Worm (Caenorhabditis elegans) whole organism, L4 larva: ENCODE data around the gene K02G10.5.
A peak's percentile ranks its signal among the peaks of the same experiment; 100 is the strongest.

Experiments used
- F10B5.3 ChIP-seq: sonication (generic microtip); optimal IDR thresholded peaks from 2 replicates; lab custom pipeline; 2016; ENCODE audit warnings: mild to moderate bottlenecking, missing genetic modification characterization, missing compliant biosample characterization
- F26F4.8 ChIP-seq: fragments of 200-800 bp; sonication (Bioruptor generic); conservative IDR thresholded peaks from 2 replicates; pipeline ENCODE4 v1.3.6; 2022; ENCODE audit warnings: missing genetic modification characterization, missing compliant biosample characterization
- R02D3.7 ChIP-seq: fragments of 150-350 bp; sonication (generic microtip); optimal IDR thresholded peaks from 3 replicates; lab custom pipeline; 2014; ENCODE audit warnings: missing biosample characterization, missing genetic modification characterization
- T26A8.4 ChIP-seq: fragments of 200-800 bp; sonication (Bioruptor generic); IDR thresholded peaks from 2 replicates; pipeline ENCODE4 v1.3.6; 2022; ENCODE audit warnings: missing genetic modification characterization, missing compliant biosample characterization
- Y5F2A.4 ChIP-seq: fragments of 200-800 bp; sonication (Bioruptor generic); optimal IDR thresholded peaks from 2 replicates; lab custom pipeline; 2018; ENCODE audit warnings: mild to moderate bottlenecking, missing genetic modification characterization, missing compliant biosample characterization
- ama-1 ChIP-seq: fragments of 150-350 bp; optimal IDR thresholded peaks from 2 replicates; lab custom pipeline; 2014; ENCODE audit warnings: inconsistent platforms, mixed read lengths
- arid-1 ChIP-seq: fragments of 200-800 bp; sonication (Bioruptor generic); conservative IDR thresholded peaks from 2 replicates; pipeline ENCODE4 v1.3.6; 2022; ENCODE audit warnings: missing genetic modification reagents, missing genetic modification characterization, missing compliant biosample characterization
- ceh-20 ChIP-seq: fragments of 200-800 bp; sonication (Bioruptor generic); IDR thresholded peaks from 2 replicates; pipeline ENCODE4 v1.3.6; 2022; ENCODE audit warnings: missing genetic modification reagents, missing genetic modification characterization, missing compliant biosample characterization
- ceh-32 ChIP-seq: sonication (generic microtip); optimal IDR thresholded peaks from 2 replicates; lab custom pipeline; 2016; ENCODE audit warnings: mild to moderate bottlenecking, missing genetic modification characterization, missing compliant biosample characterization; ENCODE audit not compliant: poor library complexity
- cey-2 ChIP-seq: sonication (generic microtip); optimal IDR thresholded peaks from 3 replicates; lab custom pipeline; 2017; ENCODE audit warnings: missing genetic modification characterization, mild to moderate bottlenecking, missing compliant biosample characterization, antibody characterized with exemption, borderline replicate concordance; ENCODE audit not compliant: insufficient read depth
- ctbp-1 ChIP-seq: fragments of 200-800 bp; sonication (Bioruptor generic); IDR thresholded peaks from 2 replicates; pipeline ENCODE4 v1.3.6; 2022; ENCODE audit warnings: missing genetic modification reagents, missing genetic modification characterization, missing compliant biosample characterization
- daf-8 ChIP-seq: fragments of 200-800 bp; sonication (Bioruptor generic); IDR thresholded peaks from 2 replicates; pipeline ENCODE4 v1.3.6; 2022; ENCODE audit warnings: missing genetic modification characterization, missing compliant biosample characterization
- dmd-8 ChIP-seq: fragments of 200-800 bp; sonication (Bioruptor generic); IDR thresholded peaks from 2 replicates; pipeline ENCODE4 v1.3.6; 2022; ENCODE audit warnings: missing genetic modification characterization, missing compliant biosample characterization
- dpl-1 ChIP-seq: fragments of 150-350 bp; optimal IDR thresholded peaks from 2 replicates; lab custom pipeline; 2014; ENCODE audit warnings: missing biosample characterization, missing genetic modification reagents, missing genetic modification characterization
- duxl-1 ChIP-seq: sonication (generic microtip); optimal IDR thresholded peaks from 2 replicates; lab custom pipeline; 2016; ENCODE audit warnings: mild to moderate bottlenecking, missing genetic modification characterization, moderate library complexity, missing compliant biosample characterization; ENCODE audit not compliant: poor library complexity
- dve-1 ChIP-seq: sonication (generic microtip); optimal IDR thresholded peaks from 2 replicates; lab custom pipeline; 2017; ENCODE audit warnings: antibody characterized with exemption, mild to moderate bottlenecking, missing genetic modification characterization, missing compliant biosample characterization; ENCODE audit not compliant: insufficient read depth
- egl-27 ChIP-seq: sonication (generic microtip); optimal IDR thresholded peaks from 3 replicates; lab custom pipeline; 2017; ENCODE audit warnings: missing biosample characterization, missing genetic modification reagents, missing genetic modification characterization
- hlh-30 ChIP-seq: sonication (generic microtip); optimal IDR thresholded peaks from 2 replicates; lab custom pipeline; 2017; ENCODE audit warnings: antibody characterized with exemption, mild to moderate bottlenecking, missing genetic modification characterization, missing compliant biosample characterization; ENCODE audit not compliant: insufficient read depth
- hmg-1.1 ChIP-seq: fragments of 200-800 bp; sonication (Bioruptor generic); IDR thresholded peaks from 2 replicates; pipeline ENCODE4 v1.3.6; 2022; ENCODE audit warnings: missing genetic modification reagents, missing genetic modification characterization, missing compliant biosample characterization
- lim-7 ChIP-seq: fragments of 200-800 bp; sonication (Bioruptor generic); IDR thresholded peaks from 2 replicates; pipeline ENCODE4 v1.3.6; 2022; ENCODE audit warnings: missing genetic modification characterization, missing compliant biosample characterization
- lin-1 ChIP-seq: fragments of 200-800 bp; sonication (Bioruptor generic); IDR thresholded peaks from 2 replicates; pipeline ENCODE4 v1.3.6; 2022; ENCODE audit warnings: missing genetic modification reagents, missing genetic modification characterization, missing compliant biosample characterization
- lin-13 ChIP-seq: fragments of 150-350 bp; optimal IDR thresholded peaks from 2 replicates; lab custom pipeline; 2014; ENCODE audit warnings: missing biosample characterization, missing genetic modification reagents, missing genetic modification characterization
- lin-38 ChIP-seq: fragments of 200-800 bp; sonication (Bioruptor generic); IDR thresholded peaks from 2 replicates; pipeline ENCODE4 v1.3.6; 2022; ENCODE audit warnings: missing genetic modification reagents, missing genetic modification characterization, missing compliant biosample characterization
- lin-39 ChIP-seq: fragments of 150-350 bp; optimal IDR thresholded peaks from 2 replicates; lab custom pipeline; 2014; ENCODE audit warnings: missing biosample characterization, missing genetic modification reagents, missing genetic modification characterization
- lir-3 ChIP-seq: sonication (generic microtip); optimal IDR thresholded peaks from 2 replicates; lab custom pipeline; 2016; ENCODE audit warnings: mild to moderate bottlenecking, missing genetic modification characterization, missing compliant biosample characterization
- lsy-2 ChIP-seq, 2 experiments: fragments of 150-350 bp in 1 of 2; sonication (generic microtip) in 1 of 2; optimal IDR thresholded peaks; 2 replicates each; lab custom pipeline; 2014 to 2017; ENCODE audit warnings: missing biosample characterization in 2 of 2, missing genetic modification characterization in 2 of 2
- madf-5 ChIP-seq, 2 experiments: fragments of 200-800 bp; sonication (Bioruptor generic); IDR thresholded peaks; 2 replicates each; pipeline ENCODE4 v1.3.6; 2022; ENCODE audit warnings: missing compliant biosample characterization in 2 of 2, missing genetic modification characterization in 2 of 2
- madf-9 ChIP-seq: fragments of 200-800 bp; sonication (Bioruptor generic); conservative IDR thresholded peaks from 2 replicates; pipeline ENCODE4 v1.3.6; 2022; ENCODE audit warnings: missing genetic modification reagents, missing genetic modification characterization, missing compliant biosample characterization
- mdt-29 ChIP-seq: fragments of 200-800 bp; sonication (Bioruptor generic); IDR thresholded peaks from 2 replicates; pipeline ENCODE4 v1.3.6; 2022; ENCODE audit warnings: missing genetic modification reagents, missing genetic modification characterization, missing compliant biosample characterization
- mep-1 ChIP-seq: fragments of 150-350 bp; sonication (generic microtip); optimal IDR thresholded peaks from 3 replicates; lab custom pipeline; 2014; ENCODE audit warnings: missing biosample characterization, missing genetic modification characterization
- mes-2 ChIP-seq: sonication (generic microtip); optimal IDR thresholded peaks from 2 replicates; lab custom pipeline; 2016; ENCODE audit warnings: missing genotype, mild to moderate bottlenecking, missing genetic modification characterization, missing compliant biosample characterization; ENCODE audit not compliant: poor library complexity, severe bottlenecking
- mxl-2 ChIP-seq: fragments of 200-800 bp; sonication (Bioruptor generic); conservative IDR thresholded peaks from 2 replicates; pipeline ENCODE4 v1.3.6; 2022; ENCODE audit warnings: missing genetic modification reagents, missing genetic modification characterization, missing compliant biosample characterization
- nhr-10 ChIP-seq: fragments of 150-350 bp; optimal IDR thresholded peaks from 2 replicates; lab custom pipeline; 2014; ENCODE audit warnings: missing biosample characterization, missing genetic modification characterization
- nhr-11 ChIP-seq: fragments of 150-350 bp; optimal IDR thresholded peaks from 2 replicates; lab custom pipeline; 2014; ENCODE audit warnings: missing biosample characterization, missing genetic modification characterization
- nhr-111 ChIP-seq: fragments of 200-800 bp; sonication (Bioruptor generic); optimal IDR thresholded peaks from 2 replicates; lab custom pipeline; 2018; ENCODE audit warnings: mild to moderate bottlenecking, missing genetic modification characterization, missing compliant biosample characterization
- nhr-237 ChIP-seq: sonication (generic microtip); optimal IDR thresholded peaks from 2 replicates; lab custom pipeline; 2017; ENCODE audit warnings: missing biosample characterization, missing genetic modification characterization
- nhr-25 ChIP-seq: sonication (generic microtip); optimal IDR thresholded peaks from 2 replicates; lab custom pipeline; 2017; ENCODE audit warnings: missing genetic modification characterization, mild to moderate bottlenecking, missing compliant biosample characterization, antibody characterized with exemption, moderate library complexity, borderline replicate concordance; ENCODE audit not compliant: insufficient read depth
- nhr-28 ChIP-seq: fragments of 150-350 bp; optimal IDR thresholded peaks from 2 replicates; lab custom pipeline; 2014; ENCODE audit warnings: missing biosample characterization, missing genetic modification characterization
- nhr-48 ChIP-seq: sonication (generic microtip); optimal IDR thresholded peaks from 2 replicates; lab custom pipeline; 2016; ENCODE audit warnings: mild to moderate bottlenecking, missing genetic modification characterization, missing compliant biosample characterization
- nhr-6 ChIP-seq: fragments of 150-350 bp; optimal IDR thresholded peaks from 2 replicates; lab custom pipeline; 2014; ENCODE audit warnings: missing biosample characterization, missing genetic modification characterization
- pqm-1 ChIP-seq: sonication (generic microtip); optimal IDR thresholded peaks from 2 replicates; lab custom pipeline; 2017; ENCODE audit warnings: missing biosample characterization, missing genetic modification characterization
- rbr-2 ChIP-seq: sonication (generic microtip); optimal IDR thresholded peaks from 2 replicates; lab custom pipeline; 2016; ENCODE audit warnings: missing genotype, missing genetic modification characterization, missing compliant biosample characterization
- set-16 ChIP-seq: fragments of 200-800 bp; sonication (Bioruptor generic); IDR thresholded peaks from 2 replicates; pipeline ENCODE4 v1.3.6; 2022; ENCODE audit warnings: missing genetic modification reagents, missing genetic modification characterization, missing compliant biosample characterization
- unc-62 ChIP-seq, 3 experiments: fragments of 150-350 bp in 1 of 3; sonication (generic microtip); optimal IDR thresholded peaks in 2 of 3; peaks in 1 of 3; 1 replicate in 1 of 3; 2 replicates in 2 of 3; lab custom pipeline; 2014 to 2017; ENCODE audit warnings: missing biosample characterization in 3 of 3, missing genetic modification characterization in 3 of 3, missing genetic modification reagents in 3 of 3, missing genotype in 1 of 3
- vab-7 ChIP-seq: fragments of 200-800 bp; sonication (Bioruptor generic); IDR thresholded peaks from 2 replicates; pipeline ENCODE4 v1.3.6; 2022; ENCODE audit warnings: missing genetic modification reagents, missing genetic modification characterization, missing compliant biosample characterization
- zag-1 ChIP-seq: fragments of 150-350 bp; optimal IDR thresholded peaks from 2 replicates; lab custom pipeline; 2014; ENCODE audit warnings: missing biosample characterization, missing genetic modification characterization

Gene K02G10.5

DNA sequence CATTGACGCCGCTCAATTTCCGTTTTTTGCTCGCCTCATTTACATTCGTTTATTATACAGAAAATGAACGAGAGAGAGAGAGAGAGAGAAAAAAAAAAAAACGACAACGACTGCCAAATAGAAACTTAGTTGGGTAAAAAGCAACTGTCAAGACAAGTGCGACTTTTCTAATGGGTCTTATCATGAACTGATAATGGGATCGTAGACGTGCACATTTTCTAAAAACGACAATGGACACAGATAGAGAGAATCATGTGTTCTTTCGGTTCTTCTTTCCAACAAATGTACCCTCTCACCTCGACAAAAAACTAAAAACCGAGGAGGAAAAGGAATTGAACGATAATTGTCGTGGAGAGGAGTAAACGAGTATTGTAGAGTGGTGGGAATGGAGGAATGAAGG is 9.1 kb upstream of the K02G10.5 start (continued):
- no peak for TF ChIP-seq nhr-10 (tag; lab: Kevin White, UChicago)
- no peak for TF ChIP-seq nhr-6 (tag; lab: Kevin White, UChicago)
- TF ChIP-seq lin-39 (tag; lab: Kevin White, UChicago): no peak
- no peak for TF ChIP-seq madf-9 (GFP tag; lab: Robert Waterston, UW)
- no peak for TF ChIP-seq nhr-111 (GFP tag; lab: Kevin White, UChicago)
- no peak for TF ChIP-seq arid-1
- TF ChIP-seq ctbp-1 (GFP tag; lab: Robert Waterston, UW): no peak
- peak; percentile 94 for TF ChIP-seq pqm-1
- no peak for TF ChIP-seq vab-7 (GFP tag; lab: Robert Waterston, UW)
- TF ChIP-seq dmd-8 (GFP tag; lab: Robert Waterston, UW): no peak
- no peak for TF ChIP-seq ama-1 (lab: Kevin White, UChicago)
- no peak for TF ChIP-seq nhr-237 (tag; lab: Kevin White, UChicago)
- no peak for TF ChIP-seq lin-38
- TF ChIP-seq mxl-2 (GFP tag; lab: Robert Waterston, UW): no peak
- TF ChIP-seq hlh-30 (tag; lab: Kevin White, UChicago): peak; percentile 23
- no peak for TF ChIP-seq hmg-1.1 (GFP tag; lab: Robert Waterston, UW)
- TF ChIP-seq, all 104 proteins: peak for 15

ce11 chrX:4699411-4700050 is 8.5 kb upstream of the K02G10.5 start, which contains the start of gene hyl-2:
TSS of gene hyl-2 (minus strand) at chrX:4699461.
- TF ChIP-seq nhr-6 (tag; lab: Kevin White, UChicago) (no peak), T26A8.4 (GFP tag; lab: Robert Waterston, UW) (no peak), cey-2 (no peak), egl-27 (tag; lab: Kevin White, UChicago) (no peak), lin-38 (peak; percentile 76), duxl-1 (no peak), lim-7 (GFP tag; lab: Robert Waterston, UW) (0 out of 2 replicates have a peak, but pooled peaks have one; percentile 39), F26F4.8 (GFP tag; lab: Robert Waterston, UW) (no peak), nhr-10 (tag; lab: Kevin White, UChicago) (no peak), hmg-1.1 (GFP tag; lab: Robert Waterston, UW) (peak; percentile 30; the same call in 1 of the 2 replicates), nhr-48 (tag; lab: Kevin White, UChicago) (no peak), Y5F2A.4 (GFP tag; lab: Kevin White, UChicago) (no peak), mdt-29 (GFP tag; lab: Robert Waterston, UW) (0 out of 2 replicates have a peak, but pooled peaks have one; percentile 38), unc-62 (GFP tag; optimal IDR thresholded peaks at IDR 0.05 in 1 of 2; lab: Kevin White, UChicago) (peak in 1 of 2 experiments; percentile 82), unc-62 (tag; optimal IDR thresholded peaks at IDR 0.05; lab: Kevin White, UChicago) (no peak), ceh-32 (tag; lab: Kevin White, UChicago) (no peak), madf-9 (GFP tag; lab: Robert Waterston, UW) (no peak), ceh-20 (0 out of 2 replicates have a peak, but pooled peaks have one; percentile 33), nhr-25 (peak; percentile 3), nhr-237 (tag; lab: Kevin White, UChicago) (no peak), lin-13 (GFP tag; lab: Kevin White, UChicago) (peak; percentile 7), lir-3 (no peak), madf-5 (GFP tag; IDR thresholded peaks at IDR 0.05; lab: Robert Waterston, UW) (no peak), R02D3.7 (tag; lab: Kevin White, UChicago) (no peak), zag-1 (tag; lab: Kevin White, UChicago) (no peak), ctbp-1 (GFP tag; lab: Robert Waterston, UW) (peak; percentile 55; the same call in 1 of the 2 replicates), daf-8 (no peak), nhr-11 (tag; lab: Kevin White, UChicago) (peak; percentile 10), dve-1 (tag; lab: Kevin White, UChicago) (no peak), mes-2 (tag; lab: Kevin White, UChicago) (peak; percentile 50), rbr-2 (tag; lab: Kevin White, UChicago) (peak; percentile 32), dpl-1 (GFP tag; lab: Kevin White, UChicago) (peak; percentile 7), lsy-2 (tag; optimal IDR thresholded peaks at IDR 0.05; lab: Kevin White, UChicago) (peak in 1 of 2 experiments; percentile 54), set-16 (peak; percentile 51; the same call in 1 of the 2 replicates), lin-1 (GFP tag; lab: Robert Waterston, UW) (no peak), F10B5.3 (tag; lab: Kevin White, UChicago) (no peak), nhr-28 (tag; lab: Kevin White, UChicago) (peak; percentile 5), mep-1 (tag; lab: Kevin White, UChicago) (peak; percentile 32)
